Fruit fly (Drosophila melanogaster): Measurements from ENCODE around the gene Eig71Ee.
A peak's percentile ranks its signal among the peaks of the same experiment; 100 is the strongest.

Eig71Ee gene

DNA sequence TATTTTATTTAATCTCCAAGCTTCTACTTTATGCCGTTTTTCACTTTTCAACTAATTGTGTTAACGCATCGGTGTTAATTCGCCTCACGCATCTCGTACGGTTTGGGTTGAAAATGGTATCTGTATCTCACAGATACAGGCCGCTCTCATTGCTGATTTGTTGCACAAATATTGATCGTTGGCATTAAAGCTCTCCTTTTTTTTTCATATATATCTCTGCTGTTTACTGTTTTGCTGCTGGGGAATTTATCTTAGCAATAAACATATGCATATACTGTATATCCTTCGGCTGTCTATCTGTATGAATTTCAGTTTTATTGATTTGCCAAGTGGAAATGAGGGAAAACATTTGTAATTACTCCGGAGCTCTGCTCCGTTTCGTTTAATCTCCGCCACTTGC is 23.2 kb downstream of the Eig71Ee start:
- TF ChIP-seq CG7101 (tag; optimal IDR thresholded peaks at IDR 0.05) (peak; percentile 5), Hr96 (GFP tag; optimal IDR thresholded peaks at IDR 0.05) (no peak), CG5204 (GFP tag; optimal IDR thresholded peaks at IDR 0.05) (no peak), CG11617 (GFP tag; optimal IDR thresholded peaks at IDR 0.05) (no peak), cnc (optimal IDR thresholded peaks at IDR 0.05) (no peak), Clk (GFP tag; optimal IDR thresholded peaks at IDR 0.05) (no peak), Mnt (GFP tag; optimal IDR thresholded peaks at IDR 0.05) (no peak), CG33017 (tag; optimal IDR thresholded peaks at IDR 0.05) (no peak), CG12768 (GFP tag; optimal IDR thresholded peaks at IDR 0.05) (no peak), CG1620 (GFP tag; optimal IDR thresholded peaks at IDR 0.05) (no peak), kay (GFP tag; ENCODE audit: borderline replicate concordance) (peak; percentile 23), CG14711 (tag; optimal IDR thresholded peaks at IDR 0.05) (no peak)

DNA sequence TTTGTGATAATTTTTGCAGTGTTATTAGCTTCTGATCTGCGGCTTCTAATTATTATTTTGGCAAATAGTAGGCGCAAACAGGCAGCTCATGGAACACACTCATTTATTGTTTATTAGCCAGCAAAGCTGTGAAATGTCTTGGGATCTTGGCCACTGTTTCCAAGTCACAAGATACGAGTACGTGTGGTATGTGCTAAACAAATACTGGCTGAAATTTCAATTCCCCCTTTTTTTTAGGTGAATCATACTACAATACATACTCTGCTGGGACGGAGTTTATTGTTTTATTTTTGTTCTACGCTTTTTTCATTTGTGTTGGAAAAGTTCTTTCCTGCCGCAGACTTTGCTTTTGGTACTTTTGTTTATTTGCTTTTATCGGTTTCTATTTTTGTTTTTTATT is 24.7 kb downstream of the Eig71Ee start:
- TF ChIP-seq cnc (optimal IDR thresholded peaks at IDR 0.05) (no peak), CG5204 (GFP tag; optimal IDR thresholded peaks at IDR 0.05) (no peak), CG1620 (GFP tag; optimal IDR thresholded peaks at IDR 0.05) (no peak), Mnt (GFP tag; optimal IDR thresholded peaks at IDR 0.05) (no peak), CG7045 (GFP tag; optimal IDR thresholded peaks at IDR 0.05) (no peak), CG7101 (tag; optimal IDR thresholded peaks at IDR 0.05) (no peak), CG33017 (tag; optimal IDR thresholded peaks at IDR 0.05) (no peak), Clk (GFP tag; optimal IDR thresholded peaks at IDR 0.05) (no peak), Hr96 (GFP tag; optimal IDR thresholded peaks at IDR 0.05) (no peak), kay (GFP tag; ENCODE audit: borderline replicate concordance) (no peak)

DNA sequence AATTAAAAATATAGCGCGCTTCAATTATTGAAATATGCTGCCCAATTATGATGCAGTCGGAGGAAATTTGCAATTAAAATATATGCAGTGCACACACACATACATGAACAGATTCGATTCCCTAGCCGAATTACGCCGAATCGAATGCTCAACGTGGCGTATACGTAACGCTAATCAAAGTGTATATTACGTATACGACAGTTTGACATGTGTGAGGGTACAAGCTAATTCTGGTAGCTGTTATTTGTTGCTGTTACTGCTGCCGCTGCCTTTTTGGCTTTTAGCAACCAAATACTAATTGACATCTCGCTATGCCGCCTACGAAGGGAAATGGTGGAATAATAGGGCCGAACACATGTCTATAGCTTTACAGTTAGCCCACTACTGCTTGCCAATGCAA is 28.5 kb downstream of the Eig71Ee start:
- TF ChIP-seq CG1620 (GFP tag; optimal IDR thresholded peaks at IDR 0.05) (no peak), kay (GFP tag; ENCODE audit: borderline replicate concordance) (peak; percentile 61)

DNA sequence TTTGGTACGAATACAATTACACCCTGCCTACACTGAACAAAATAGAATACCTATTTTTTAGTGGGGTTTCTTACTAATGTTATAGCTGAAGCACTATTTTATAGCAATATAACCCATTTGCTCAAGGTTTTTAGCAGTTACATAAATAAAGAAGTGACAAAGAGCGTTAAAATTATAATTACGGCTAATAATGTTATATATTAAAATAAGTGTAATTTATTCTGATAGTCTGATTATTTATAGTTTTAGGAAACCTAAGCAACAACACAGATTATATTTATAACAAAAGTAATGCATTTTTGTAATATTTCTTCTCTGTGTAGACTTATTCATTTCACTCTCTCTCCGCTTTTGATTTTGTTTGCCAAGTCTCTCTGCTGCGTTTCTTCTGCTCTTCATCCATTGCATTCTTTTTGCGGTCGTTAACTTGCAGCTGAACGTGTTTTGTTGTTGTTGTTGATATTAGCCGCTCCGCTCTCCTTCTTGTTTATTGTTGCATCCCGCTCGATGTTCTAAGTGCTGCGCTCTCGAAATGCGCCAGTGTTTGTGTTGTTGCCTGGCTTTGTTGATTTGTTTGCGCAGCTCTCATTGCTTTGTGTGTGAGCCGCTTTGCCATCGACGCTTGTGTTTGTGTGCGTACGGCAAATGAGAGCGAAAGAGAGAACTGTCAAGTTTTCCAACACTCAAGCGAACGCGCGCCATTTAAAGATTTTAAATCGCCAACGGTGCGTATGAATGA is 30.0 kb downstream of the Eig71Ee start:
- TF ChIP-seq CG7101 (tag; optimal IDR thresholded peaks at IDR 0.05) = peak; percentile 92
- no peak for TF ChIP-seq Crg-1 (GFP tag; optimal IDR thresholded peaks at IDR 0.05)
- peak; percentile 95 for TF ChIP-seq bab1 (GFP tag; optimal IDR thresholded peaks at IDR 0.05)
- TF ChIP-seq CG7045 (GFP tag; optimal IDR thresholded peaks at IDR 0.05) = peak; percentile 86
- peak; percentile 47 for TF ChIP-seq toe (GFP tag; optimal IDR thresholded peaks at IDR 0.05)
- peak; percentile 77 for TF ChIP-seq pad (GFP tag; optimal IDR thresholded peaks at IDR 0.05)
- TF ChIP-seq CG33017 (tag; optimal IDR thresholded peaks at IDR 0.05) = peak; percentile 93
- TF ChIP-seq CG11617 (GFP tag; optimal IDR thresholded peaks at IDR 0.05) = peak; percentile 93
- peak; percentile 52 for TF ChIP-seq CG1620 (GFP tag; optimal IDR thresholded peaks at IDR 0.05)
- peak; percentile 57 for TF ChIP-seq ovo (GFP tag; optimal IDR thresholded peaks at IDR 0.05)
- TF ChIP-seq Clk (GFP tag; optimal IDR thresholded peaks at IDR 0.05) = peak; percentile 52
- TF ChIP-seq Hr96 (GFP tag; optimal IDR thresholded peaks at IDR 0.05) = peak; percentile 22
- peak; percentile 65 for TF ChIP-seq tj (GFP tag; optimal IDR thresholded peaks at IDR 0.05)
- TF ChIP-seq kay (GFP tag; ENCODE audit: borderline replicate concordance) = peak; percentile 75
- TF ChIP-seq cic (GFP tag; optimal IDR thresholded peaks at IDR 0.05) = no peak
- TF ChIP-seq CG5204 (GFP tag; optimal IDR thresholded peaks at IDR 0.05) = peak; percentile 82
- peak; percentile 51 for TF ChIP-seq Mnt (GFP tag; optimal IDR thresholded peaks at IDR 0.05)
- TF ChIP-seq cnc (optimal IDR thresholded peaks at IDR 0.05) = no peak
- TF ChIP-seq CG12768 (GFP tag; optimal IDR thresholded peaks at IDR 0.05) = peak; percentile 75
- TF ChIP-seq CG14711 (tag; optimal IDR thresholded peaks at IDR 0.05) = peak; percentile 88

DNA sequence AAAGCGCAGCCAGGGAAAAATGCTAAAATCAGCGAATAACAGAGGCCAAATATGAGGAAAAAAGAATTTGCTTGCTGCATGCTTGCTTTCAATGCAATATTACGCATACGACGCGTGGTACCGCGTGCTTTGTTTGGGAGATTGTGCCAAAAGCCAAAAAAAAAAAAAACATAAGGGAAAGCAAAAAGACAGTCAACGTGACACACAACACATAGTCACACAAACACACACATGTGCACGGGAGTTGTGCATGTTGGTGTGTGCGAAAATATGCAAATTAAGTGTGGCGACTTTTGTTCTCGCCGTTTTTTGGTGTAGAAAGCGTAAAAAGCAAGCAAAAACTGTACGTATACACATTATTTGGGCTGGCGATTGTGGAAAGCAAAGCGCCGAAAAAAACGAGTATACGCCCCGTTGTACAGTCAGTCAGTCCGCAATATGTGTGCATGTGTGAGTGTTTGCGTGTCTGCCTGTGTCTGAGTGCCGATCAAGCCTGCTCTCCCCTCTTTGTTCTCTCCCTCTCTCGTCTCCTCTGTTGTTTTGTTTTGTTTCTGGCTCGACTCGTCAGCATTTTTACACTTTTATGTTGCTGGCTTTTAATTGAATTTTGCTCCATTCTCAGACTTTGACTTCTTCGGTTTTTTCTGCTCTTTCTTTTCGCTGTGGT is 30.7 kb downstream of the Eig71Ee start:
- TF ChIP-seq tj (GFP tag; optimal IDR thresholded peaks at IDR 0.05) (peak; percentile 68), CG7045 (GFP tag; optimal IDR thresholded peaks at IDR 0.05) (no peak)

DNA sequence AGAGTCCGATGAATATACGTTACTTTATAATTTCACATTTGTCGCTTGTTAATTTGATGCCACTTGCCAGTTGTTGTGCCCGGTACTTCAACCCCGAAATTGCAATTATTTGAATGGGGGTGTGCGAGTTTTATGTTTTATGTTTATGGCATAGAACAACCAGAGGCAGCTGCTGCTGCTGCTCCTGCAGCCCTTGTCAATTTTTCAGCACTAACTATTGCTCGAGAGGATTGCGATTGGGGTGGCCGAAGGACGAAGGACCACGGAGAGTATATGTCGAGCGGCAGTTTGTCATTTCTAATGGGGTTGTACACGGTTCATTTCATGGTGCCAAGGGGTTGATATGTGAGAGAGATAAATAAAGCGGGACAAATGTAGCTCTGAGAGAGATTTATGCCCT is 31.7 kb downstream of the Eig71Ee start:
- no peak for TF ChIP-seq Crg-1 (GFP tag; optimal IDR thresholded peaks at IDR 0.05)
- TF ChIP-seq toe (GFP tag; optimal IDR thresholded peaks at IDR 0.05) = no peak
- no peak for TF ChIP-seq CG12768 (GFP tag; optimal IDR thresholded peaks at IDR 0.05)
- TF ChIP-seq CG14711 (tag; optimal IDR thresholded peaks at IDR 0.05) = no peak
- no peak for TF ChIP-seq cnc (optimal IDR thresholded peaks at IDR 0.05)
- no peak for TF ChIP-seq CG33017 (tag; optimal IDR thresholded peaks at IDR 0.05)
- TF ChIP-seq pad (GFP tag; optimal IDR thresholded peaks at IDR 0.05) = no peak
- no peak for TF ChIP-seq tj (GFP tag; optimal IDR thresholded peaks at IDR 0.05)
- TF ChIP-seq bab1 (GFP tag; optimal IDR thresholded peaks at IDR 0.05) = no peak
- TF ChIP-seq CG7045 (GFP tag; optimal IDR thresholded peaks at IDR 0.05) = no peak
- no peak for TF ChIP-seq Hr96 (GFP tag; optimal IDR thresholded peaks at IDR 0.05)
- no peak for TF ChIP-seq CG5204 (GFP tag; optimal IDR thresholded peaks at IDR 0.05)
- no peak for TF ChIP-seq CG7101 (tag; optimal IDR thresholded peaks at IDR 0.05)
- TF ChIP-seq CG11617 (GFP tag; optimal IDR thresholded peaks at IDR 0.05) = no peak
- no peak for TF ChIP-seq kay (GFP tag; ENCODE audit: borderline replicate concordance)
